Worm (Caenorhabditis elegans): ENCODE measurements around the gene F59E12.3.

Gene F59E12.3

ce11 chrII:5660736-5661734, 22.9 kb downstream of the F59E12.3 start, which contains the start of the genes ift-43 and mdt-26 (continued):
- TF ChIP-seq tbx-2 (tag; optimal IDR thresholded peaks at IDR 0.05) (peak; percentile 67), nhr-237 (tag; optimal IDR thresholded peaks at IDR 0.05) (no peak), ztf-4 (tag; optimal IDR thresholded peaks at IDR 0.05) (peak; percentile 56), nfya-1 (tag; optimal IDR thresholded peaks at IDR 0.05; ENCODE audit: insufficient read depth) (peak; percentile 100), jun-1 (tag; optimal IDR thresholded peaks at IDR 0.05) (peak; percentile 36), eor-1 (tag; optimal IDR thresholded peaks at IDR 0.05) (no peak), nhr-23 (tag; optimal IDR thresholded peaks at IDR 0.05) (peak; percentile 49), lsy-12 (tag; optimal IDR thresholded peaks at IDR 0.05) (peak; percentile 74)

- TF ChIP-seq ceh-16 (tag; optimal IDR thresholded peaks at IDR 0.05) = peak; percentile 6
- TF ChIP-seq skn-1 (tag; optimal IDR thresholded peaks at IDR 0.05) = peak; percentile 53
- peak; percentile 64 for TF ChIP-seq ceh-82 (tag; optimal IDR thresholded peaks at IDR 0.05)
- TF ChIP-seq nhr-237 (tag; optimal IDR thresholded peaks at IDR 0.05) = no peak
- peak; percentile 86 for TF ChIP-seq lin-39 (tag; optimal IDR thresholded peaks at IDR 0.05)
- no peak for TF ChIP-seq nhr-12 (tag; optimal IDR thresholded peaks at IDR 0.05)
- TF ChIP-seq nhr-67 (tag; optimal IDR thresholded peaks at IDR 0.05) = peak; percentile 47
- no peak for TF ChIP-seq aly-2 (tag; optimal IDR thresholded peaks at IDR 0.05)
- TF ChIP-seq unc-62 (GFP tag; optimal IDR thresholded peaks at IDR 0.05) = peak; percentile 82
- TF ChIP-seq pqm-1 (tag; optimal IDR thresholded peaks at IDR 0.05) = peak; percentile 46
- no peak for TF ChIP-seq nhr-28 (tag; optimal IDR thresholded peaks at IDR 0.05)
- TF ChIP-seq egl-27 (tag; optimal IDR thresholded peaks at IDR 0.05) = no peak
- no peak for TF ChIP-seq daf-12 (tag; optimal IDR thresholded peaks at IDR 0.05)
- TF ChIP-seq nhr-23 (tag; optimal IDR thresholded peaks at IDR 0.05) = peak; percentile 64
- TF ChIP-seq elt-2 (tag; optimal IDR thresholded peaks at IDR 0.05) = peak; percentile 84
- TF ChIP-seq mdl-1 (tag; optimal IDR thresholded peaks at IDR 0.05) = peak; percentile 67
- peak; percentile 69 for TF ChIP-seq lin-15B (tag; optimal IDR thresholded peaks at IDR 0.05)
- TF ChIP-seq lsy-12 (tag; optimal IDR thresholded peaks at IDR 0.05) = peak; percentile 92
- TF ChIP-seq ceh-9 (tag; optimal IDR thresholded peaks at IDR 0.05) = no peak
- peak; percentile 96 for TF ChIP-seq egl-5 (tag; optimal IDR thresholded peaks at IDR 0.05)
- TF ChIP-seq mml-1 (tag; optimal IDR thresholded peaks at IDR 0.05) = no peak
- TF ChIP-seq tbx-2 (tag; optimal IDR thresholded peaks at IDR 0.05) = peak; percentile 82
- peak; percentile 94 for TF ChIP-seq nhr-25 (tag; optimal IDR thresholded peaks at IDR 0.05)
- TF ChIP-seq R02D3.7 (tag; optimal IDR thresholded peaks at IDR 0.05) = peak; percentile 65
- TF ChIP-seq nhr-77 (tag; optimal IDR thresholded peaks at IDR 0.05) = no peak
- no peak for TF ChIP-seq eor-1 (tag; optimal IDR thresholded peaks at IDR 0.05)
- TF ChIP-seq sea-2 (GFP tag; optimal IDR thresholded peaks at IDR 0.05) = peak; percentile 46
- TF ChIP-seq nhr-76 (tag; optimal IDR thresholded peaks at IDR 0.05) = peak; percentile 42
- TF ChIP-seq jun-1 (tag; optimal IDR thresholded peaks at IDR 0.05) = peak; percentile 55
- TF ChIP-seq hmg-11 (tag; optimal IDR thresholded peaks at IDR 0.05) = peak; percentile 89
- peak; percentile 72 for TF ChIP-seq pha-4 (tag; optimal IDR thresholded peaks at IDR 0.05)
- TF ChIP-seq elt-1 (tag; optimal IDR thresholded peaks at IDR 0.05) = peak; percentile 11
- peak; percentile 100 for TF ChIP-seq ama-1 (optimal IDR thresholded peaks at IDR 0.05)
- no peak for TF ChIP-seq unc-39 (tag; optimal IDR thresholded peaks at IDR 0.05)
- peak; percentile 51 for TF ChIP-seq ztf-11 (tag; optimal IDR thresholded peaks at IDR 0.05)
- peak; percentile 48 for TF ChIP-seq zag-1 (tag; optimal IDR thresholded peaks at IDR 0.05)
- peak; percentile 86 for TF ChIP-seq ztf-4 (tag; optimal IDR thresholded peaks at IDR 0.05)
- peak in 1 of 3 experiments; percentile 82 for TF ChIP-seq elt-3 (tag; optimal IDR thresholded peaks at IDR 0.05)
- TF ChIP-seq ceh-28 (tag; optimal IDR thresholded peaks at IDR 0.05) = peak; percentile 86
- peak; percentile 75 for TF ChIP-seq nhr-43 (tag; optimal IDR thresholded peaks at IDR 0.05; ENCODE audit: poor library complexity, severe bottlenecking)
- peak; percentile 13 for TF ChIP-seq fkh-2 (tag; optimal IDR thresholded peaks at IDR 0.05)
- TF ChIP-seq snpc-4 (tag; optimal IDR thresholded peaks at IDR 0.05) = peak; percentile 50
- TF ChIP-seq nhr-11 (tag; optimal IDR thresholded peaks at IDR 0.05) = peak; percentile 20
- no peak for TF ChIP-seq ZK546.5 (tag; optimal IDR thresholded peaks at IDR 0.05)
- TF ChIP-seq fkh-10 (GFP tag; optimal IDR thresholded peaks at IDR 0.05) = peak; percentile 71
- TF ChIP-seq fos-1 (tag; optimal IDR thresholded peaks at IDR 0.05) = no peak
- peak; percentile 99 for TF ChIP-seq nfya-1 (tag; optimal IDR thresholded peaks at IDR 0.05; ENCODE audit: insufficient read depth)
Measured at ce11 chrII:5661735-5662177, 23.6 kb downstream of the F59E12.3 start.

All from whole organism, L3 larva.